Worm (Caenorhabditis elegans): ENCODE data around the gene F40G9.15.
A peak's percentile ranks its signal among the peaks of the same experiment; 100 is the strongest.

Gene F40G9.15

ce11 chrIII:182080-182479 is at the start of gene F40G9.15:
F40G9.15 (plus strand) TSS chrIII:182380.
- TF ChIP-seq F16B12.6 (tag; optimal IDR thresholded peaks at IDR 0.05) = no peak
- no peak for TF ChIP-seq lir-3 (tag; optimal IDR thresholded peaks at IDR 0.05; ENCODE audit: poor library complexity)
- no peak for TF ChIP-seq unc-86 (tag; optimal IDR thresholded peaks at IDR 0.05)
- no peak for TF ChIP-seq nhr-19 (GFP tag; conservative IDR thresholded peaks at IDR 0.05)
- TF ChIP-seq egl-13 (tag; optimal IDR thresholded peaks at IDR 0.05) = no peak
- TF ChIP-seq elt-3 (tag; optimal IDR thresholded peaks at IDR 0.05) = no peak
- TF ChIP-seq nhr-237 (tag; optimal IDR thresholded peaks at IDR 0.05) = no peak
- TF ChIP-seq C04F5.9 (tag; optimal IDR thresholded peaks at IDR 0.05) = no peak
- no peak for TF ChIP-seq ceh-90 (tag; optimal IDR thresholded peaks at IDR 0.05)
- TF ChIP-seq xbp-1 (tag; optimal IDR thresholded peaks at IDR 0.05) = no peak
- TF ChIP-seq ceh-63 (GFP tag; optimal IDR thresholded peaks at IDR 0.05) = no peak
- TF ChIP-seq lin-15B (tag; optimal IDR thresholded peaks at IDR 0.05) = no peak
- no peak for TF ChIP-seq efl-3 (GFP tag; optimal IDR thresholded peaks at IDR 0.05)
- TF ChIP-seq unc-98 (GFP tag; IDR thresholded peaks at IDR 0.05) = no peak
- no peak for TF ChIP-seq sptf-1 (tag; optimal IDR thresholded peaks at IDR 0.05)
- TF ChIP-seq ztf-11 (tag; optimal IDR thresholded peaks at IDR 0.05) = no peak
- TF ChIP-seq mef-2 (tag; optimal IDR thresholded peaks at IDR 0.05) = no peak
- TF ChIP-seq isw-1 (GFP tag; IDR thresholded peaks at IDR 0.05) = no peak

- no peak for TF ChIP-seq ces-1 (GFP tag; optimal IDR thresholded peaks at IDR 0.05)
These were observed 48.0 kb upstream of the F40G9.15 start, which contains the start of gene pals-25 for ce11 chrIII:134194-134593. pals-25 (plus strand) TSS chrIII:134494.

- TF ChIP-seq skn-1 (tag; optimal IDR thresholded peaks at IDR 0.05) (no peak), nhr-85 (tag) (no peak)
These were observed 41.3 kb upstream of the F40G9.15 start, which contains the start of gene fbxb-81 for ce11 chrIII:140904-141303. fbxb-81 (minus strand) TSS chrIII:141217.

ce11 chrIII:143121-143520 is 39.1 kb upstream of the F40G9.15 start, which contains the start of gene fbxb-82:
fbxb-82 (minus strand) TSS chrIII:143221.
- TF ChIP-seq efl-1 (optimal IDR thresholded peaks at IDR 0.05) (no peak), efl-1 (GFP tag; optimal IDR thresholded peaks at IDR 0.05 in 1 of 2) (peak in 1 of 2 experiments; percentile 1), lsy-2 (tag; optimal IDR thresholded peaks at IDR 0.05) (no peak)

ce11 chrIII:145078-145477 is 37.1 kb upstream of the F40G9.15 start, which contains the start of the genes T17A3.12 and fbxb-83:
T17A3.12 (minus strand) TSS chrIII:145178.
fbxb-83 (minus strand) TSS chrIII:145211.
- TF ChIP-seq efl-3 (GFP tag; optimal IDR thresholded peaks at IDR 0.05) (no peak), lin-35 (GFP tag; optimal IDR thresholded peaks at IDR 0.05) (no peak), C34B4.2 (tag; optimal IDR thresholded peaks at IDR 0.05) (no peak), zip-4 (GFP tag; optimal IDR thresholded peaks at IDR 0.05) (no peak), isw-1 (GFP tag; IDR thresholded peaks at IDR 0.05) (no peak), lin-13 (GFP tag; optimal IDR thresholded peaks at IDR 0.05) (no peak)

ce11 chrIII:146369-146768 is 35.8 kb upstream of the F40G9.15 start, which contains the start of gene fbxb-84:
fbxb-84 (minus strand) TSS chrIII:146469.
- TF ChIP-seq pax-3 (tag; optimal IDR thresholded peaks at IDR 0.05) = no peak
- TF ChIP-seq hpl-2 (GFP tag; optimal IDR thresholded peaks at IDR 0.05) = no peak
- no peak for TF ChIP-seq ceh-8 (GFP tag; optimal IDR thresholded peaks at IDR 0.05)
- TF ChIP-seq nhr-237 (tag; optimal IDR thresholded peaks at IDR 0.05) = no peak
- no peak for TF ChIP-seq snpc-4 (tag; optimal IDR thresholded peaks at IDR 0.05)
- no peak for TF ChIP-seq dpl-1 (GFP tag; optimal IDR thresholded peaks at IDR 0.05)
- TF ChIP-seq grh-1 (GFP tag; IDR thresholded peaks at IDR 0.05) = no peak
- no peak for TF ChIP-seq nhr-12 (tag; optimal IDR thresholded peaks at IDR 0.05)
- no peak for TF ChIP-seq pqm-1 (tag; optimal IDR thresholded peaks at IDR 0.05)
- TF ChIP-seq ces-1 (GFP tag; optimal IDR thresholded peaks at IDR 0.05) = no peak
- TF ChIP-seq C34B4.2 (tag; optimal IDR thresholded peaks at IDR 0.05) = no peak
- TF ChIP-seq nhr-85 (tag) = no peak
- TF ChIP-seq unc-130 (tag; optimal IDR thresholded peaks at IDR 0.05) = no peak
- no peak for TF ChIP-seq nhr-20 (tag; optimal IDR thresholded peaks at IDR 0.05)
- no peak for TF ChIP-seq nhr-11 (tag; optimal IDR thresholded peaks at IDR 0.05)
